Worm (Caenorhabditis elegans): ENCODE results near the gene srh-200.

srh-200 gene

DNA sequence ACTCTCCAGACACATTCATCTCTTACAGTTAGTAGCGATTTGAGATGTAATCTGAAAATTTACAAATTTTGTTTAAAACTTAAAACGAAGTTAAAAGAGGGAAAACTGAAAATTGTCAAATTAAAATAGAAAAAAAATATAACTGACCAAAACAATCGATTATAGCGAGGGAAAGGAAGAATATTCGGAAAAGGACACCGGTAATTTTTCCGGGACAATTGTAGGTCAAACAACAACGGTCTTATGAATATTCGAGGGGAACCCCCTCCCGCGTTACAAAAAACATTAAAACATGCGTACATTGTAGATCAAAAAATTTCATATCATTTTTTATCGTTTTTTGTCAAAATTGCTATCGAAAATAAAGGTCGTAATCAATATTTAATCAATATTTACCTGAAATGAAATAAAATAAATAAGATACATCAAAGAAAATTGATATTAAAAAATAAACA is 31.4 kb downstream of the srh-200 start, which contains the start of gene C50E3.12:
TSS of gene C50E3.12 (minus strand) at position 51 of the 455 bp plus-strand sequence.
- no peak for TF ChIP-seq elt-1 (tag; optimal IDR thresholded peaks at IDR 0.05)
- no peak for TF ChIP-seq mdl-1 (tag; optimal IDR thresholded peaks at IDR 0.05)
- no peak for TF ChIP-seq elt-2 (tag; optimal IDR thresholded peaks at IDR 0.05)
- no peak for TF ChIP-seq lin-39 (tag; optimal IDR thresholded peaks at IDR 0.05)
- no peak for TF ChIP-seq ceh-28 (tag; optimal IDR thresholded peaks at IDR 0.05)
- no peak for TF ChIP-seq daf-12 (tag; optimal IDR thresholded peaks at IDR 0.05)
- no peak for TF ChIP-seq pha-4 (tag; optimal IDR thresholded peaks at IDR 0.05)
- no peak for TF ChIP-seq unc-39 (tag; optimal IDR thresholded peaks at IDR 0.05)
- TF ChIP-seq nhr-12 (tag; optimal IDR thresholded peaks at IDR 0.05) = no peak
- TF ChIP-seq nhr-76 (tag; optimal IDR thresholded peaks at IDR 0.05) = no peak
- TF ChIP-seq ZK546.5 (tag; optimal IDR thresholded peaks at IDR 0.05) = no peak
- no peak for TF ChIP-seq fos-1 (tag; optimal IDR thresholded peaks at IDR 0.05)
- no peak for TF ChIP-seq R02D3.7 (tag; optimal IDR thresholded peaks at IDR 0.05)
- TF ChIP-seq unc-62 (GFP tag; optimal IDR thresholded peaks at IDR 0.05) = no peak
- no peak for TF ChIP-seq jun-1 (tag; optimal IDR thresholded peaks at IDR 0.05)
- no peak for TF ChIP-seq tbx-2 (tag; optimal IDR thresholded peaks at IDR 0.05)
- TF ChIP-seq nhr-67 (tag; optimal IDR thresholded peaks at IDR 0.05) = no peak
- TF ChIP-seq snpc-4 (tag; optimal IDR thresholded peaks at IDR 0.05) = no peak
- no peak for TF ChIP-seq lin-15B (tag; optimal IDR thresholded peaks at IDR 0.05)
- no peak for TF ChIP-seq nhr-77 (tag; optimal IDR thresholded peaks at IDR 0.05)

DNA sequence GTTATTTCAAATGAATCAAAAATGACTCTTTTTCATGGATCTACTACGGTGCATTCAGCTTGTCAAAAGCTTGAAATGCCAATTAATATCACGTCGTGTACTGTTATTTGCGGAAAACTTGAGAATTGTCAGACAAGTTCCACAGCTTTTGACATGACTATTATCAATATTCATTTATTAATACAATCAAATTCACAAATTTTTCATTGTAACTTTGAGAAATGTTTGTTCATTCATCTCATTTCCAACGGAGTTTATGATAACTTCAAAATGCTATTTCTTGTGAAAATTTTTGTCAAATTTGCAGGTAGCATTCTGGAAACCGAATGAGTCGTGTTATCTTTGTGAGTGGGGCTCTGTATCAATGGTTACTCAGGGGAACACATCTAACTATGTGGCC is 35.4 kb downstream of the srh-200 start, which contains the start of gene C50E3.15:
TSS of gene C50E3.15 (plus strand) at position 301 of the 400 bp plus-strand sequence.
- no peak for TF ChIP-seq fos-1 (tag; optimal IDR thresholded peaks at IDR 0.05)
- no peak for TF ChIP-seq nhr-11 (tag; optimal IDR thresholded peaks at IDR 0.05)
- TF ChIP-seq mdl-1 (tag; optimal IDR thresholded peaks at IDR 0.05) = no peak
- no peak for TF ChIP-seq R02D3.7 (tag; optimal IDR thresholded peaks at IDR 0.05)
- no peak for TF ChIP-seq ceh-16 (tag; optimal IDR thresholded peaks at IDR 0.05)
- no peak for TF ChIP-seq nhr-25 (tag; optimal IDR thresholded peaks at IDR 0.05)
- no peak for TF ChIP-seq nhr-43 (tag; optimal IDR thresholded peaks at IDR 0.05; ENCODE audit: poor library complexity, severe bottlenecking)
- no peak for TF ChIP-seq snpc-4 (tag; optimal IDR thresholded peaks at IDR 0.05)
- TF ChIP-seq unc-62 (GFP tag; optimal IDR thresholded peaks at IDR 0.05) = no peak
- no peak for TF ChIP-seq ztf-4 (tag; optimal IDR thresholded peaks at IDR 0.05)
- TF ChIP-seq lsy-12 (tag; optimal IDR thresholded peaks at IDR 0.05) = no peak
- TF ChIP-seq unc-39 (tag; optimal IDR thresholded peaks at IDR 0.05) = no peak
- no peak for TF ChIP-seq ama-1 (optimal IDR thresholded peaks at IDR 0.05)
- no peak for TF ChIP-seq aly-2 (tag; optimal IDR thresholded peaks at IDR 0.05)
- TF ChIP-seq elt-1 (tag; optimal IDR thresholded peaks at IDR 0.05) = no peak
- no peak for TF ChIP-seq elt-3 (tag; optimal IDR thresholded peaks at IDR 0.05)
- no peak for TF ChIP-seq ceh-82 (tag; optimal IDR thresholded peaks at IDR 0.05)
- TF ChIP-seq elt-2 (tag; optimal IDR thresholded peaks at IDR 0.05) = no peak
- no peak for TF ChIP-seq ceh-28 (tag; optimal IDR thresholded peaks at IDR 0.05)

DNA sequence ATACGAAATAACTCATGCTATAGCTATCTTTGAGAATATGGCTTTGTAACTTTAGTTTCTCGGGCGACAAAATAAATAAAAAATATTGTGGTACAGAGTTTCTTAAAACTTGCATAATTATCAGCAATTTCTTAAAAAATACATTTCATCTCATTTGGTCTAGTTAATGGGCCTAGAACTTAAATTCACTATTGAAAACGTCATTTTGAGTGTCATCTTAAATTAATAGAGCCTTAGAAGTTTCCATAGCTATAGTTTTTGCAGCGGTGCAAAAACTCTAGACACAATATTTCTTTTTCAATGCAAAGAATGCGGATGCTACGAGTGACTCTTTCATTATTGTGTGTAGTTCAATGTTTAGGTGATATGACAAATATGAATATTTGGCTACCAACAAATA is 41.4 kb downstream of the srh-200 start, which contains the start of gene clec-215:
TSS of gene clec-215 (plus strand) at position 301 of the 400 bp plus-strand sequence.
- TF ChIP-seq lin-39 (tag; optimal IDR thresholded peaks at IDR 0.05) (no peak), lin-15B (tag; optimal IDR thresholded peaks at IDR 0.05) (no peak), ceh-82 (tag; optimal IDR thresholded peaks at IDR 0.05) (no peak), fkh-2 (tag; optimal IDR thresholded peaks at IDR 0.05) (no peak), nhr-237 (tag; optimal IDR thresholded peaks at IDR 0.05) (no peak), lsy-12 (tag; optimal IDR thresholded peaks at IDR 0.05) (no peak), tbx-2 (tag; optimal IDR thresholded peaks at IDR 0.05) (no peak), elt-3 (tag; optimal IDR thresholded peaks at IDR 0.05) (no peak), elt-1 (tag; optimal IDR thresholded peaks at IDR 0.05) (no peak), fkh-10 (GFP tag; optimal IDR thresholded peaks at IDR 0.05) (no peak), elt-2 (tag; optimal IDR thresholded peaks at IDR 0.05) (no peak), snpc-4 (tag; optimal IDR thresholded peaks at IDR 0.05) (no peak), nhr-77 (tag; optimal IDR thresholded peaks at IDR 0.05) (no peak), nhr-11 (tag; optimal IDR thresholded peaks at IDR 0.05) (no peak), skn-1 (tag; optimal IDR thresholded peaks at IDR 0.05) (no peak), daf-12 (tag; optimal IDR thresholded peaks at IDR 0.05) (no peak), sea-2 (GFP tag; optimal IDR thresholded peaks at IDR 0.05) (no peak), pqm-1 (tag; optimal IDR thresholded peaks at IDR 0.05) (no peak)
